Fruit fly (Drosophila melanogaster) whole organism, pupa: ENCODE measurements around the gene grn.

Source experiments
- CG12605 ChIP-seq: fragments of 200-800 bp; sonication (Bioruptor generic); IDR thresholded peaks from 2 replicates; pipeline ENCODE4 v1.3.6; 2022; ENCODE audit warnings: missing biosample characterization, missing genetic modification characterization
- CG32121 ChIP-seq: fragments of 200-800 bp; sonication (Bioruptor generic); IDR thresholded peaks from 2 replicates; pipeline ENCODE4 v1.3.6; 2022; ENCODE audit warnings: missing biosample characterization, missing genetic modification characterization
- CG34367 ChIP-seq: fragments of 200-800 bp; sonication (Bioruptor generic); optimal IDR thresholded peaks from 2 replicates; lab custom pipeline; 2018; ENCODE audit warnings: missing biosample characterization, mild to moderate bottlenecking, missing genetic modification characterization
- Pif1B ChIP-seq: fragments of 200-800 bp; sonication (Bioruptor generic); optimal IDR thresholded peaks from 3 replicates; lab custom pipeline; 2016; ENCODE audit warnings: missing biosample characterization, missing genetic modification characterization
- fd96Ca ChIP-seq: fragments of 200-800 bp; sonication (Bioruptor generic); IDR thresholded peaks from 3 replicates; pipeline ENCODE4 v1.3.6; 2022; ENCODE audit warnings: missing biosample characterization, missing genetic modification characterization
- rn ChIP-seq: fragments of 200-800 bp; sonication (Bioruptor generic); IDR thresholded peaks from 2 replicates; pipeline ENCODE4 v1.3.6; 2022; ENCODE audit warnings: missing biosample characterization, missing genetic modification characterization

- peak; percentile 51; the same call in 1 of the 2 replicates for TF ChIP-seq CG32121 (GFP tag; lab: Robert Waterston, UW)
- TF ChIP-seq CG34367 (tag; lab: Kevin White, UChicago), result peak; percentile 92
- peak; percentile 82 for TF ChIP-seq Pif1B (GFP tag; lab: Kevin White, UChicago)
- TF ChIP-seq rn (GFP tag; lab: Robert Waterston, UW), result 0 out of 2 replicates have a peak, but pooled peaks have one; percentile 19
- TF ChIP-seq CG12605, result peak; percentile 71
- peak; percentile 72 for TF ChIP-seq fd96Ca
Observed at dm6 chr3R:8112880-8113832, 68.1 kb downstream of the grn start.
